Worm (Caenorhabditis elegans) whole organism, L1 larva: ENCODE measurements around the gene col-159.
A peak's percentile ranks its signal among the peaks of the same experiment; 100 is the strongest.

Source experiments
- C34B4.2 ChIP-seq: sonication (generic microtip); optimal IDR thresholded peaks from 2 replicates; lab custom pipeline; 2017; ENCODE audit warnings: mild to moderate bottlenecking, missing genetic modification characterization, missing compliant biosample characterization
- aha-1 ChIP-seq: fragments of 150-350 bp; optimal IDR thresholded peaks from 2 replicates; lab custom pipeline; 2014; ENCODE audit warnings: missing biosample characterization, missing genetic modification characterization
- alr-1 ChIP-seq: fragments of 200-800 bp; sonication (Bioruptor generic); optimal IDR thresholded peaks from 2 replicates; lab custom pipeline; 2018; ENCODE audit warnings: borderline replicate concordance, mild to moderate bottlenecking, missing genetic modification characterization, missing compliant biosample characterization
- aly-2 ChIP-seq: fragments of 150-350 bp; optimal IDR thresholded peaks from 2 replicates; lab custom pipeline; 2014; ENCODE audit warnings: missing biosample characterization, missing genetic modification characterization
- ama-1 ChIP-seq: fragments of 150-350 bp; optimal IDR thresholded peaks from 2 replicates; lab custom pipeline; 2014
- ceh-88 ChIP-seq: fragments of 200-800 bp; sonication (Bioruptor generic); IDR thresholded peaks from 2 replicates; pipeline ENCODE4 v1.3.6; 2022; ENCODE audit warnings: missing genetic modification characterization, missing compliant biosample characterization
- ces-1 ChIP-seq: fragments of 150-350 bp; optimal IDR thresholded peaks from 2 replicates; lab custom pipeline; 2014; ENCODE audit warnings: missing biosample characterization, missing genetic modification reagents, missing genetic modification characterization
- dpl-1 ChIP-seq, 3 experiments: fragments of 150-350 bp in 2 of 3; sonication (generic microtip) in 1 of 3; optimal IDR thresholded peaks; 2 replicates each; lab custom pipeline; 2014 to 2017; ENCODE audit warnings: missing biosample characterization in 3 of 3, missing genetic modification characterization in 3 of 3, missing genetic modification reagents in 3 of 3
- dsc-1 ChIP-seq: sonication (generic microtip); optimal IDR thresholded peaks from 2 replicates; lab custom pipeline; 2016; ENCODE audit warnings: mild to moderate bottlenecking, missing genetic modification characterization, missing compliant biosample characterization
- efl-1 ChIP-seq, 4 experiments: fragments of 150-350 bp; optimal IDR thresholded peaks in 3 of 4; peaks in 1 of 4; 1 replicate in 1 of 4; 2 replicates in 3 of 4; lab custom pipeline; 2014; ENCODE audit warnings: missing biosample characterization in 2 of 4, missing genetic modification characterization in 2 of 4, missing genetic modification reagents in 2 of 4
- efl-3 ChIP-seq: fragments of 200-800 bp; sonication (Bioruptor generic); optimal IDR thresholded peaks from 2 replicates; lab custom pipeline; 2018; ENCODE audit warnings: mild to moderate bottlenecking, missing genetic modification characterization, missing compliant biosample characterization
- egl-13 ChIP-seq: sonication (generic microtip); optimal IDR thresholded peaks from 2 replicates; lab custom pipeline; 2016; ENCODE audit warnings: missing genotype, missing genetic modification reagents, missing genetic modification characterization, missing compliant biosample characterization
- egl-27 ChIP-seq, 2 experiments: fragments of 150-350 bp in 1 of 2; sonication (generic microtip); optimal IDR thresholded peaks; 3 replicates each; lab custom pipeline; 2017 to 2018; ENCODE audit warnings: missing biosample characterization in 2 of 2, missing genetic modification characterization in 2 of 2, missing genetic modification reagents in 2 of 2
- elt-3 ChIP-seq, 6 experiments: fragments of 150-350 bp in 1 of 6; sonication (generic microtip); optimal IDR thresholded peaks; 2 replicates each; lab custom pipeline; 2017 to 2018; ENCODE audit warnings: missing biosample characterization in 6 of 6, missing genetic modification characterization in 6 of 6, inconsistent platforms in 1 of 6
- ets-5 ChIP-seq: fragments of 200-800 bp; sonication (Bioruptor generic); IDR thresholded peaks from 2 replicates; pipeline ENCODE4 v1.3.6; 2022; ENCODE audit warnings: missing genetic modification characterization, missing compliant biosample characterization
- fkh-8 ChIP-seq: sonication (generic microtip); optimal IDR thresholded peaks from 2 replicates; lab custom pipeline; 2016; ENCODE audit warnings: mild to moderate bottlenecking, missing genetic modification characterization, missing compliant biosample characterization
- fos-1 ChIP-seq: fragments of 150-350 bp; optimal IDR thresholded peaks from 2 replicates; lab custom pipeline; 2014; ENCODE audit warnings: missing biosample characterization, missing genetic modification characterization
- hlh-17 ChIP-seq: fragments of 200-800 bp; sonication (Bioruptor generic); optimal IDR thresholded peaks from 2 replicates; lab custom pipeline; 2018; ENCODE audit warnings: missing genetic modification characterization, mild to moderate bottlenecking, missing compliant biosample characterization, moderate library complexity, borderline replicate concordance
- hlh-4 ChIP-seq: sonication (generic microtip); optimal IDR thresholded peaks from 2 replicates; lab custom pipeline; 2016; ENCODE audit warnings: mild to moderate bottlenecking, missing genetic modification characterization, missing compliant biosample characterization
- hpl-2 ChIP-seq: fragments of 150-350 bp; optimal IDR thresholded peaks from 2 replicates; lab custom pipeline; 2014; ENCODE audit warnings: missing biosample characterization, missing genetic modification reagents, missing genetic modification characterization
- lin-13 ChIP-seq: fragments of 150-350 bp; optimal IDR thresholded peaks from 2 replicates; lab custom pipeline; 2014; ENCODE audit warnings: missing biosample characterization, missing genetic modification reagents, missing genetic modification characterization
- lin-15B ChIP-seq: fragments of 150-350 bp; sonication (generic microtip); optimal IDR thresholded peaks from 3 replicates; lab custom pipeline; 2014; ENCODE audit warnings: missing biosample characterization, missing genetic modification characterization
- lin-35 ChIP-seq, 2 experiments: fragments of 150-350 bp; optimal IDR thresholded peaks; 2 replicates each; lab custom pipeline; 2014; ENCODE audit warnings: missing biosample characterization in 2 of 2, missing genetic modification characterization in 2 of 2, missing genetic modification reagents in 2 of 2
- mdl-1 ChIP-seq, 2 experiments: fragments of 150-350 bp; optimal IDR thresholded peaks; 2 replicates each; lab custom pipeline; 2014 to 2017; ENCODE audit warnings: missing biosample characterization in 2 of 2, missing genetic modification characterization in 2 of 2, inconsistent platforms in 1 of 2
- mep-1 ChIP-seq: fragments of 150-350 bp; optimal IDR thresholded peaks from 2 replicates; lab custom pipeline; 2014; ENCODE audit warnings: missing biosample characterization, missing genetic modification characterization
- nhr-19 ChIP-seq: fragments of 200-800 bp; sonication (Bioruptor generic); conservative IDR thresholded peaks from 2 replicates; pipeline ENCODE4 v1.3.6; 2022; ENCODE audit warnings: missing genetic modification characterization, missing compliant biosample characterization
- nhr-71 ChIP-seq: sonication (generic microtip); optimal IDR thresholded peaks from 2 replicates; lab custom pipeline; 2016; ENCODE audit warnings: mild to moderate bottlenecking, missing genetic modification characterization, moderate library complexity, missing compliant biosample characterization
- nhr-84 ChIP-seq: sonication (generic microtip); optimal IDR thresholded peaks from 2 replicates; lab custom pipeline; 2017; ENCODE audit warnings: missing biosample characterization, missing genetic modification characterization
- nhr-90 ChIP-seq: sonication (generic microtip); optimal IDR thresholded peaks from 2 replicates; lab custom pipeline; 2016; ENCODE audit warnings: mild to moderate bottlenecking, missing genetic modification characterization, missing compliant biosample characterization; ENCODE audit not compliant: poor library complexity
- pax-3 ChIP-seq: fragments of 200-800 bp; sonication (Bioruptor generic); optimal IDR thresholded peaks from 2 replicates; lab custom pipeline; 2018; ENCODE audit warnings: mild to moderate bottlenecking, missing genetic modification characterization, moderate library complexity, missing compliant biosample characterization
- pqm-1 ChIP-seq: sonication (generic microtip); optimal IDR thresholded peaks from 3 replicates; lab custom pipeline; 2017; ENCODE audit warnings: missing biosample characterization, missing genetic modification characterization
- skn-1 ChIP-seq: fragments of 150-350 bp; optimal IDR thresholded peaks from 2 replicates; lab custom pipeline; 2014; ENCODE audit warnings: missing biosample characterization, missing genetic modification characterization
- snpc-4 ChIP-seq: fragments of 150-350 bp; optimal IDR thresholded peaks from 2 replicates; lab custom pipeline; 2014; ENCODE audit warnings: missing biosample characterization, missing genetic modification characterization
- sox-4 ChIP-seq: sonication (generic microtip); optimal IDR thresholded peaks from 2 replicates; lab custom pipeline; 2016; ENCODE audit warnings: missing genetic modification characterization, missing compliant biosample characterization
- sptf-1 ChIP-seq: fragments of 150-350 bp; optimal IDR thresholded peaks from 2 replicates; lab custom pipeline; 2014; ENCODE audit warnings: missing biosample characterization, missing genetic modification characterization
- swsn-7 ChIP-seq: sonication (generic microtip); optimal IDR thresholded peaks from 2 replicates; lab custom pipeline; 2016; ENCODE audit warnings: missing genetic modification characterization, missing compliant biosample characterization
- tbx-2 ChIP-seq: sonication (generic microtip); optimal IDR thresholded peaks from 2 replicates; lab custom pipeline; 2016; ENCODE audit warnings: missing genetic modification characterization, missing compliant biosample characterization
- tlp-1 ChIP-seq: fragments of 150-350 bp; optimal IDR thresholded peaks from 2 replicates; lab custom pipeline; 2014; ENCODE audit warnings: missing biosample characterization, missing genetic modification characterization
- unc-130 ChIP-seq: fragments of 150-350 bp; optimal IDR thresholded peaks from 2 replicates; lab custom pipeline; 2017; ENCODE audit warnings: missing biosample characterization, missing genetic modification characterization, inconsistent platforms
- unc-62 ChIP-seq: fragments of 150-350 bp; optimal IDR thresholded peaks from 2 replicates; lab custom pipeline; 2014; ENCODE audit warnings: missing biosample characterization, missing genetic modification reagents, missing genetic modification characterization
- vab-15 ChIP-seq: sonication (generic microtip); optimal IDR thresholded peaks from 2 replicates; lab custom pipeline; 2017; ENCODE audit warnings: missing genotype, mild to moderate bottlenecking, missing genetic modification characterization, missing compliant biosample characterization
- xbp-1 ChIP-seq: sonication (generic microtip); optimal IDR thresholded peaks from 2 replicates; lab custom pipeline; 2016; ENCODE audit warnings: missing genetic modification characterization, missing compliant biosample characterization
- zip-4 ChIP-seq: fragments of 200-800 bp; sonication (Bioruptor generic); optimal IDR thresholded peaks from 2 replicates; lab custom pipeline; 2018; ENCODE audit warnings: mild to moderate bottlenecking, missing genetic modification characterization, moderate library complexity, missing compliant biosample characterization
- ztf-11 ChIP-seq, 2 experiments: sonication (generic microtip); optimal IDR thresholded peaks; 2 replicates each; lab custom pipeline; 2016 to 2017; ENCODE audit warnings: missing genetic modification characterization in 2 of 2, missing biosample characterization in 1 of 2, missing compliant biosample characterization in 1 of 2

Gene col-159

DNA sequence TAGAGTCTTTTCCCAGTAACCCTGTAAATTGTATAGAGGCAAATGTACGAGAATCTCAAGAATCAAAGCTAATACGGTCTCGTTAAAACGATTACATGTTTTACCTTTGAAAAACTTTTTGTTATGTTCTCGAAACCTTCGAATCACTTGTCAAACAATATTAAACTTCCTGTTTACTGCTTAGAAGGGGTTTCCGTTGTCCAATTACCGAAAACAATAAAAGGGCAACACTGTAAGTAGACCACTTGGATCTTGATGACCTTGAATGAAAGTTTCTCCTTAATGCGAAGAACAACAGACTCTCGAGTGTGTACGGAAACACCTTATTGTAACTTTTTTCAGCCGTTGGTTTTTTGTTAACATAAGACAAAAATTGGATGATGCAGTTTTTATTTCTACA lies 1.4 kb downstream of the col-159 start (continued):
- no peak for TF ChIP-seq alr-1 (tag; lab: Kevin White, UChicago)
- no peak for TF ChIP-seq fkh-8 (tag; lab: Kevin White, UChicago)
- no peak for TF ChIP-seq xbp-1
- no peak for TF ChIP-seq ces-1 (GFP tag; lab: Kevin White, UChicago)
- TF ChIP-seq ztf-11 (tag; optimal IDR thresholded peaks at IDR 0.05; lab: Kevin White, UChicago): no peak
- no peak for TF ChIP-seq hlh-4 (tag; lab: Kevin White, UChicago)
- TF ChIP-seq egl-13 (tag; lab: Kevin White, UChicago): no peak
- TF ChIP-seq pax-3 (tag; lab: Kevin White, UChicago): no peak
- no peak for TF ChIP-seq sptf-1 (tag; lab: Kevin White, UChicago)
- no peak for TF ChIP-seq mdl-1 (tag; optimal IDR thresholded peaks at IDR 0.05; lab: Kevin White, UChicago)
- no peak for TF ChIP-seq sox-4 (tag; lab: Kevin White, UChicago)
- no peak for TF ChIP-seq aha-1 (tag; lab: Kevin White, UChicago)
- no peak for TF ChIP-seq efl-3 (GFP tag; lab: Kevin White, UChicago)
- no peak for TF ChIP-seq unc-62 (GFP tag; lab: Kevin White, UChicago)
- TF ChIP-seq swsn-7 (tag; lab: Kevin White, UChicago): no peak
- no peak for TF ChIP-seq C34B4.2 (tag; lab: Kevin White, UChicago)
- no peak for TF ChIP-seq fos-1 (tag; lab: Kevin White, UChicago)
- TF ChIP-seq nhr-19: no peak; the same call in 1 of the 2 replicates
- TF ChIP-seq nhr-71 (tag; lab: Kevin White, UChicago): peak; percentile 52
- no peak for TF ChIP-seq snpc-4 (tag; lab: Kevin White, UChicago)
- no peak for TF ChIP-seq hpl-2 (GFP tag; lab: Kevin White, UChicago)
- no peak for TF ChIP-seq vab-15 (tag; lab: Kevin White, UChicago)
- no peak for TF ChIP-seq dpl-1 (GFP tag; optimal IDR thresholded peaks at IDR 0.05; lab: Kevin White, UChicago)
- no peak for TF ChIP-seq skn-1
- no peak for TF ChIP-seq efl-1 (optimal IDR thresholded peaks at IDR 0.05; lab: Kevin White, UChicago)
- TF ChIP-seq efl-1 (GFP tag; optimal IDR thresholded peaks at IDR 0.05 in 1 of 2; lab: Kevin White, UChicago): no peak
- no peak for TF ChIP-seq lin-15B (tag; lab: Kevin White, UChicago)
- no peak for TF ChIP-seq hlh-17 (GFP tag; lab: Kevin White, UChicago)
- TF ChIP-seq nhr-90 (tag; lab: Kevin White, UChicago): no peak
- no peak for TF ChIP-seq dsc-1 (tag; lab: Kevin White, UChicago)
- TF ChIP-seq ama-1: no peak
- TF ChIP-seq ceh-88 (GFP tag; lab: Robert Waterston, UW): no peak
- no peak for TF ChIP-seq ets-5 (GFP tag; lab: Robert Waterston, UW)
- no peak for TF ChIP-seq unc-130
- peak in 2 of 6 experiments; percentile 13 to 37 for TF ChIP-seq elt-3 (tag; optimal IDR thresholded peaks at IDR 0.05; lab: Kevin White, UChicago)
- TF ChIP-seq mep-1 (tag; lab: Kevin White, UChicago): no peak
- TF ChIP-seq nhr-84 (tag; lab: Kevin White, UChicago): no peak
- TF ChIP-seq lin-35 (GFP tag; optimal IDR thresholded peaks at IDR 0.05; lab: Kevin White, UChicago): no peak
- TF ChIP-seq pqm-1 (tag; lab: Kevin White, UChicago): no peak
- TF ChIP-seq lin-13 (GFP tag; lab: Kevin White, UChicago): no peak
- peak in 1 of 2 experiments; percentile 2 for TF ChIP-seq egl-27 (tag; optimal IDR thresholded peaks at IDR 0.05; lab: Kevin White, UChicago)
- no peak for TF ChIP-seq tlp-1 (tag; lab: Kevin White, UChicago)
- peak; percentile 44 for TF ChIP-seq aly-2 (tag; lab: Kevin White, UChicago)
- TF ChIP-seq tbx-2 (tag; lab: Kevin White, UChicago): peak; percentile 46
- no peak for TF ChIP-seq zip-4 (GFP tag; lab: Kevin White, UChicago)
